Fruit fly (Drosophila melanogaster) whole organism, embryonic: Measurements from ENCODE around the gene mAChR-C.

Experiments
- Asciz ChIP-seq: fragments of 200-800 bp; sonication (Bioruptor generic); optimal IDR thresholded peaks from 2 replicates; lab custom pipeline; 2017; ENCODE audit warnings: missing biosample characterization, mild to moderate bottlenecking, missing genetic modification characterization, missing genetic modification reagents
- Atf6 ChIP-seq: fragments of 200-800 bp; sonication (Bioruptor generic); IDR thresholded peaks from 2 replicates; pipeline ENCODE4 v1.3.6; 2022; ENCODE audit warnings: missing biosample characterization, missing genetic modification characterization
- BtbVII ChIP-seq: fragments of 200-800 bp; sonication (Bioruptor generic); optimal IDR thresholded peaks from 3 replicates; lab custom pipeline; 2017; ENCODE audit warnings: missing biosample characterization, mild to moderate bottlenecking, missing genetic modification characterization
- C15 ChIP-seq: fragments of 200-800 bp; sonication (Bioruptor generic); IDR thresholded peaks from 3 replicates; pipeline ENCODE4 v1.3.6; 2022; ENCODE audit warnings: missing biosample characterization, missing genetic modification characterization
- CG10267 ChIP-seq: fragments of 200-800 bp; sonication (Bioruptor generic); optimal IDR thresholded peaks from 2 replicates; lab custom pipeline; 2018; ENCODE audit warnings: missing biosample characterization, mild to moderate bottlenecking, missing genetic modification characterization, moderate library complexity
- CG10431 ChIP-seq: fragments of 200-800 bp; sonication (Bioruptor generic); optimal IDR thresholded peaks from 3 replicates; lab custom pipeline; 2018; ENCODE audit warnings: missing biosample characterization, mild to moderate bottlenecking, missing genetic modification characterization
- CG11085 ChIP-seq: fragments of 200-800 bp; sonication (Bioruptor generic); IDR thresholded peaks from 2 replicates; pipeline ENCODE4 v1.3.6; 2022; ENCODE audit warnings: missing biosample characterization, missing genetic modification characterization
- CG12104 ChIP-seq: fragments of 200-800 bp; sonication (Bioruptor generic); optimal IDR thresholded peaks from 3 replicates; lab custom pipeline; 2016; ENCODE audit warnings: missing biosample characterization, missing genetic modification characterization
- CG15269 ChIP-seq: fragments of 200-800 bp; sonication (Bioruptor generic); optimal IDR thresholded peaks from 2 replicates; lab custom pipeline; 2018; ENCODE audit warnings: missing biosample characterization, mild to moderate bottlenecking, missing genetic modification characterization, moderate library complexity
- CG18011 ChIP-seq: fragments of 200-800 bp; sonication (Bioruptor generic); optimal IDR thresholded peaks from 2 replicates; lab custom pipeline; 2017; ENCODE audit warnings: missing biosample characterization, missing genetic modification characterization, mild to moderate bottlenecking, moderate library complexity, missing genotype
- CG18262 ChIP-seq: fragments of 200-800 bp; optimal IDR thresholded peaks from 3 replicates; lab custom pipeline; 2019; ENCODE audit warnings: missing biosample characterization, mild to moderate bottlenecking, missing genetic modification characterization, moderate library complexity
- CG18599 ChIP-seq: fragments of 200-800 bp; sonication (Bioruptor generic); optimal IDR thresholded peaks from 3 replicates; lab custom pipeline; 2017; ENCODE audit warnings: missing biosample characterization, missing genetic modification characterization, mild to moderate bottlenecking, moderate library complexity, missing genetic modification reagents
- CG30403 ChIP-seq: fragments of 200-800 bp; sonication (Bioruptor generic); optimal IDR thresholded peaks from 3 replicates; lab custom pipeline; 2016; ENCODE audit warnings: missing biosample characterization, missing genetic modification characterization
- CG3065 ChIP-seq: fragments of 200-800 bp; sonication (Bioruptor generic); optimal IDR thresholded peaks from 2 replicates; lab custom pipeline; 2016; ENCODE audit warnings: missing biosample characterization, missing genetic modification characterization
- CG31388 ChIP-seq: fragments of 200-800 bp; sonication (Bioruptor generic); optimal IDR thresholded peaks from 2 replicates; lab custom pipeline; 2016; ENCODE audit warnings: missing biosample characterization, missing genetic modification characterization
- CG4730 ChIP-seq: fragments of 200-800 bp; sonication (Bioruptor generic); IDR thresholded peaks from 2 replicates; pipeline ENCODE4 v1.3.6; 2022; ENCODE audit warnings: missing biosample characterization, missing genetic modification characterization
- CG5180 ChIP-seq: fragments of 200-800 bp; sonication (Bioruptor generic); optimal IDR thresholded peaks from 3 replicates; lab custom pipeline; 2017; ENCODE audit warnings: missing biosample characterization, missing genetic modification characterization, mild to moderate bottlenecking, moderate library complexity, missing genetic modification reagents
- CG6683 ChIP-seq: fragments of 200-800 bp; sonication (Bioruptor generic); optimal IDR thresholded peaks from 2 replicates; lab custom pipeline; 2017; ENCODE audit warnings: missing biosample characterization, mild to moderate bottlenecking, missing genetic modification characterization, missing genetic modification reagents
- CG6813 ChIP-seq: fragments of 200-800 bp; sonication (Bioruptor generic); optimal IDR thresholded peaks from 2 replicates; lab custom pipeline; 2017; ENCODE audit warnings: missing biosample characterization, missing genetic modification characterization, mild to moderate bottlenecking, moderate library complexity, missing genetic modification reagents
- CG7271 ChIP-seq: fragments of 200-800 bp; sonication (Bioruptor generic); optimal IDR thresholded peaks from 2 replicates; lab custom pipeline; 2018; ENCODE audit warnings: missing biosample characterization, mild to moderate bottlenecking, missing genetic modification characterization, moderate library complexity
- CG8944 ChIP-seq: fragments of 200-800 bp; sonication (Bioruptor generic); optimal IDR thresholded peaks from 3 replicates; lab custom pipeline; 2016; ENCODE audit warnings: missing biosample characterization, missing genetic modification characterization
- CG9932 ChIP-seq: fragments of 200-800 bp; sonication (Bioruptor generic); IDR thresholded peaks from 2 replicates; pipeline ENCODE4 v1.3.6; 2022; ENCODE audit warnings: missing biosample characterization, missing genetic modification characterization
- Gsc ChIP-seq: fragments of 200-800 bp; sonication (Bioruptor generic); IDR thresholded peaks from 2 replicates; pipeline ENCODE4 v1.3.6; 2022; ENCODE audit warnings: missing biosample characterization, missing genetic modification characterization
- HLH54F ChIP-seq: fragments of 200-800 bp; sonication (Bioruptor generic); optimal IDR thresholded peaks from 3 replicates; lab custom pipeline; 2016; ENCODE audit warnings: missing biosample characterization, missing genetic modification characterization
- Hand ChIP-seq: fragments of 200-800 bp; sonication (Bioruptor generic); optimal IDR thresholded peaks from 2 replicates; lab custom pipeline; 2017; ENCODE audit warnings: mild to moderate bottlenecking, missing biosample characterization, missing genetic modification reagents, missing genetic modification characterization
- HmgD ChIP-seq: fragments of 200-800 bp; sonication (Bioruptor generic); optimal IDR thresholded peaks from 3 replicates; lab custom pipeline; 2016; ENCODE audit warnings: missing biosample characterization, missing genetic modification characterization
- MTF-1 ChIP-seq: fragments of 200-800 bp; sonication (Bioruptor generic); optimal IDR thresholded peaks from 2 replicates; lab custom pipeline; 2018; ENCODE audit warnings: missing biosample characterization, mild to moderate bottlenecking, missing genetic modification characterization, borderline replicate concordance
- Neu2 ChIP-seq: fragments of 200-800 bp; sonication (Bioruptor generic); optimal IDR thresholded peaks from 3 replicates; lab custom pipeline; 2016; ENCODE audit warnings: missing biosample characterization, missing genetic modification characterization, borderline replicate concordance
- NfI ChIP-seq: fragments of 200-800 bp; sonication (Bioruptor generic); optimal IDR thresholded peaks from 3 replicates; lab custom pipeline; 2018; ENCODE audit warnings: missing biosample characterization, mild to moderate bottlenecking, missing genetic modification characterization, moderate library complexity
- Ptx1 ChIP-seq: fragments of 200-800 bp; sonication (Bioruptor generic); IDR thresholded peaks from 2 replicates; pipeline ENCODE4 v1.3.6; 2022; ENCODE audit warnings: missing biosample characterization, missing genetic modification characterization
- ab ChIP-seq: fragments of 200-800 bp; sonication (Bioruptor generic); optimal IDR thresholded peaks from 2 replicates; lab custom pipeline; 2016; ENCODE audit warnings: missing biosample characterization, missing genetic modification characterization
- abd-A ChIP-seq: fragments of 200-800 bp; sonication (Bioruptor generic); optimal IDR thresholded peaks from 3 replicates; lab custom pipeline; 2019; ENCODE audit warnings: missing biosample characterization, mild to moderate bottlenecking, missing genetic modification characterization, moderate library complexity
- ash1 ChIP-seq: fragments of 200-800 bp; sonication (Bioruptor generic); optimal IDR thresholded peaks from 2 replicates; lab custom pipeline; 2018; ENCODE audit warnings: missing biosample characterization, mild to moderate bottlenecking, missing genetic modification characterization
- corto ChIP-seq: fragments of 200-800 bp; sonication (Bioruptor generic); optimal IDR thresholded peaks from 2 replicates; lab custom pipeline; 2016; ENCODE audit warnings: missing biosample characterization, mild to moderate bottlenecking, missing genetic modification characterization, moderate library complexity
- da ChIP-seq: fragments of 200-800 bp; sonication (Bioruptor generic); optimal IDR thresholded peaks from 2 replicates; lab custom pipeline; 2016; ENCODE audit warnings: missing biosample characterization, missing genetic modification characterization
- dm ChIP-seq: fragments of 200-800 bp; sonication (Bioruptor generic); optimal IDR thresholded peaks from 3 replicates; lab custom pipeline; 2016; ENCODE audit warnings: missing biosample characterization, missing genetic modification characterization
- ems ChIP-seq: fragments of 200-800 bp; sonication (Bioruptor generic); optimal IDR thresholded peaks from 3 replicates; lab custom pipeline; 2016; ENCODE audit warnings: missing biosample characterization, missing genetic modification characterization
- gfzf ChIP-seq: fragments of 200-800 bp; sonication (Bioruptor generic); optimal IDR thresholded peaks from 2 replicates; lab custom pipeline; 2016; ENCODE audit warnings: missing biosample characterization, mild to moderate bottlenecking, missing genetic modification characterization, moderate library complexity
- hth ChIP-seq: fragments of >200 bp; optimal IDR thresholded peaks from 2 replicates; lab custom pipeline; 2017; ENCODE audit warnings: inconsistent platforms
- lov ChIP-seq, 2 experiments: fragments of 200-800 bp in 1 of 2; fragments of >200 bp in 1 of 2; sonication (Bioruptor generic) in 1 of 2; IDR thresholded peaks in 1 of 2; optimal IDR thresholded peaks in 1 of 2; 2 replicates in 1 of 2; 3 replicates in 1 of 2; pipeline versions ENCODE4 v1.3.6 to Lab custom; 2017 to 2022; ENCODE audit warnings: missing biosample characterization in 1 of 2, missing genetic modification characterization in 1 of 2
- nmo ChIP-seq: fragments of 200-800 bp; sonication (Bioruptor generic); optimal IDR thresholded peaks from 2 replicates; lab custom pipeline; 2018; ENCODE audit warnings: missing biosample characterization, mild to moderate bottlenecking, missing genetic modification characterization, moderate library complexity
- p53 ChIP-seq: fragments of 200-800 bp; sonication (Bioruptor generic); optimal IDR thresholded peaks from 2 replicates; lab custom pipeline; 2016; ENCODE audit warnings: missing biosample characterization, missing genetic modification characterization
- shn ChIP-seq: fragments of 200-800 bp; sonication (Bioruptor generic); optimal IDR thresholded peaks from 3 replicates; lab custom pipeline; 2016; ENCODE audit warnings: missing biosample characterization, missing genetic modification characterization
- sima ChIP-seq: fragments of 200-800 bp; sonication (Bioruptor generic); optimal IDR thresholded peaks from 2 replicates; lab custom pipeline; 2016; ENCODE audit warnings: missing biosample characterization, missing genetic modification characterization
- slp2 ChIP-seq: fragments of 200-800 bp; sonication (Bioruptor generic); optimal IDR thresholded peaks from 2 replicates; lab custom pipeline; 2016; ENCODE audit warnings: missing biosample characterization, missing genetic modification characterization
- stc ChIP-seq: fragments of 200-800 bp; sonication (Bioruptor generic); IDR thresholded peaks from 2 replicates; pipeline ENCODE4 v1.3.6; 2022; ENCODE audit warnings: missing biosample characterization, missing genetic modification characterization
- tup ChIP-seq: fragments of 200-800 bp; sonication (Bioruptor generic); optimal IDR thresholded peaks from 2 replicates; lab custom pipeline; 2016; ENCODE audit warnings: missing biosample characterization, mild to moderate bottlenecking, missing genetic modification characterization, moderate library complexity
- z ChIP-seq: fragments of 200-800 bp; sonication (Bioruptor generic); IDR thresholded peaks from 3 replicates; pipeline ENCODE4 v1.3.6; 2022; ENCODE audit warnings: missing biosample characterization, missing genetic modification characterization
- zf30C ChIP-seq: fragments of 200-800 bp; sonication (Bioruptor generic); optimal IDR thresholded peaks from 3 replicates; lab custom pipeline; 2018; ENCODE audit warnings: missing biosample characterization, mild to moderate bottlenecking, missing genetic modification characterization

Gene mAChR-C

dm6 chrX:6863289-6863938 lies 30.9 kb upstream of the mAChR-C start, which contains the start of gene CG43736:
CG43736 (plus strand) TSS chrX:6863888.
- TF ChIP-seq CG8944 (GFP tag; lab: Kevin White, UChicago) (peak; percentile 91), BtbVII (GFP tag; lab: Kevin White, UChicago) (peak; percentile 96), CG4730 (peak; percentile 79), CG10431 (GFP tag; lab: Kevin White, UChicago) (peak; percentile 85), CG10267 (peak; percentile 92), stc (GFP tag; lab: Robert Waterston, UW) (peak; percentile 87), CG12104 (peak; percentile 97), Atf6 (GFP tag; lab: Robert Waterston, UW) (peak; percentile 91), sima (GFP tag; lab: Kevin White, UChicago) (peak; percentile 45), da (peak; percentile 20), CG18011 (peak; percentile 70), CG6683 (GFP tag; lab: Kevin White, UChicago) (peak; percentile 89), CG7271 (peak; percentile 65), CG6813 (GFP tag; lab: Kevin White, UChicago) (peak; percentile 94), z (GFP tag; lab: Robert Waterston, UW) (no peak), CG11085 (GFP tag; lab: Robert Waterston, UW) (peak; percentile 75), Hand (GFP tag; lab: Kevin White, UChicago) (peak; percentile 95), Ptx1 (peak; percentile 91), HLH54F (GFP tag; lab: Kevin White, UChicago) (peak; percentile 92), lov (optimal IDR thresholded peaks at IDR 0.05; lab: Kevin White, UChicago) (no peak), lov (GFP tag; IDR thresholded peaks at IDR 0.05; lab: Robert Waterston, UW) (0 out of 3 replicates have a peak, but pooled peaks have one; percentile 66), corto (GFP tag; lab: Kevin White, UChicago) (peak; percentile 55), MTF-1 (GFP tag; lab: Kevin White, UChicago) (peak; percentile 90), CG18262 (peak; percentile 98), zf30C (GFP tag; lab: Kevin White, UChicago) (no peak), p53 (GFP tag; lab: Kevin White, UChicago) (peak; percentile 59), CG3065 (GFP tag; lab: Kevin White, UChicago) (peak; percentile 72), shn (GFP tag; lab: Kevin White, UChicago) (peak; percentile 93), CG15269 (tag; lab: Kevin White, UChicago) (peak; percentile 97), Asciz (GFP tag; lab: Kevin White, UChicago) (peak; percentile 95), nmo (GFP tag; lab: Kevin White, UChicago) (peak; percentile 98), ems (GFP tag; lab: Kevin White, UChicago) (peak; percentile 93), gfzf (GFP tag; lab: Kevin White, UChicago) (no peak), ab (GFP tag; lab: Kevin White, UChicago) (peak; percentile 7), dm (peak; percentile 79), CG18599 (GFP tag; lab: Kevin White, UChicago) (peak; percentile 98), ash1 (GFP tag; lab: Kevin White, UChicago) (peak; percentile 49), tup (GFP tag; lab: Kevin White, UChicago) (peak; percentile 67), CG5180 (GFP tag; lab: Kevin White, UChicago) (peak; percentile 82), NfI (GFP tag; lab: Kevin White, UChicago) (peak; percentile 95), abd-A (tag; lab: Kevin White, UChicago) (peak; percentile 27), Gsc (GFP tag; lab: Robert Waterston, UW) (no peak; the same call in 1 of the 2 replicates), CG9932 (peak; percentile 83), slp2 (peak; percentile 92), Neu2 (GFP tag; lab: Kevin White, UChicago) (peak; percentile 63), HmgD (peak; percentile 45), CG31388 (peak; percentile 85), CG30403 (GFP tag; lab: Kevin White, UChicago) (peak; percentile 97), hth (lab: Kevin White, UChicago) (no peak), C15 (GFP tag; lab: Robert Waterston, UW) (peak; percentile 65; the same call in 1 of the 3 replicates)
